Fruit fly (Drosophila melanogaster): ENCODE data around the gene udt.

- no peak for TF ChIP-seq Myc (optimal IDR thresholded peaks at IDR 0.05)
- no peak for TF ChIP-seq Sin3A (optimal IDR thresholded peaks at IDR 0.05)
- TF ChIP-seq h (optimal IDR thresholded peaks at IDR 0.05), result no peak
- TF ChIP-seq psq (optimal IDR thresholded peaks at IDR 0.05), result no peak
- TF ChIP-seq insv (optimal IDR thresholded peaks at IDR 0.05), result no peak
- no peak for TF ChIP-seq ttk (optimal IDR thresholded peaks at IDR 0.05)
These were observed 20.9 kb upstream of the udt start for dm6 chr3R:23783961-23784360.

All from Kc167 (cell line).